Fruit fly (Drosophila melanogaster) S2 (cell line): ENCODE data around the gene CG4461.

Source experiments
- CG8478 ChIP-seq: fragments of >200 bp; optimal IDR thresholded peaks from 2 replicates; lab custom pipeline; 2018
- CTCF ChIP-seq, 2 experiments: fragments of >200 bp; optimal IDR thresholded peaks; 2 replicates each; lab custom pipeline; 2018

DNA sequence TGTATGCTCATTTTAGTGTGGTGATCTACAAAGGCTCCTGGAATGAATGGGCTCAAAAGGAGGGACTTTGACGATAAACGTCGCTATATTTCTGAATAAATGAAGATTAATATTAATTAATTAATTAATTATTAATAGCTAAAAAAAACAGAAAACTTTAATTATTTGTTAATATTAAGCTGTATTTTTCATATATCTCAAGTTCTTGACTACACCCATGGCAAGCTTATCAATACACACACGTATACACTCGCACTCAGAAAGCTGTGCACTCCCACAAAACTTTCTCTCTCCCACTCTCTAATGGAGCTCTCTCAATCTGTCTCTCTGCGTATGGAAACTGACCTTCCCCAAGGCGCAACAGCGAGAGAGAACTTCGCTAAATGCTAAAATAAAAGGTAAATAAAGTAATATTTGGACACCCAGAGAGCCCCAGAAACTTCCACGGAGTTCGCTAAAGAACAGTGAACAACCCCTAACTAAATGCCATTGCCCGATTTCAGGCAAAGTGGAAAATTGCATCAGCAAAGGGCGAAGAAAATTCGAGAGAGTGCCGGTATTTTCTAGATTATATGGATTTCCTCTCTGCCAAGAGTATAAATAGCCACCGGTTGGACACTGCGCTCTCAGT, 1.7 kb upstream of the CG4461 start:
- no peak for TF ChIP-seq CTCF (optimal IDR thresholded peaks at IDR 0.05; lab: Kevin White, UChicago)
- no peak for TF ChIP-seq CG8478 (lab: Kevin White, UChicago)
